Worm (Caenorhabditis elegans) whole organism, L1 larva: ENCODE measurements around the gene daf-14.

Experiments used
- C04F5.9 ChIP-seq: sonication (generic microtip); optimal IDR thresholded peaks from 2 replicates; lab custom pipeline; 2016; ENCODE audit warnings: missing genetic modification characterization, missing compliant biosample characterization
- C34B4.2 ChIP-seq: sonication (generic microtip); optimal IDR thresholded peaks from 2 replicates; lab custom pipeline; 2017; ENCODE audit warnings: mild to moderate bottlenecking, missing genetic modification characterization, missing compliant biosample characterization
- aha-1 ChIP-seq: fragments of 150-350 bp; optimal IDR thresholded peaks from 2 replicates; lab custom pipeline; 2014; ENCODE audit warnings: missing biosample characterization, missing genetic modification characterization
- alr-1 ChIP-seq: fragments of 200-800 bp; sonication (Bioruptor generic); optimal IDR thresholded peaks from 2 replicates; lab custom pipeline; 2018; ENCODE audit warnings: borderline replicate concordance, mild to moderate bottlenecking, missing genetic modification characterization, missing compliant biosample characterization
- blmp-1 ChIP-seq: fragments of 150-350 bp; optimal IDR thresholded peaks from 2 replicates; lab custom pipeline; 2014; ENCODE audit warnings: missing biosample characterization, missing genetic modification characterization
- ceh-82 ChIP-seq, 3 experiments: fragments of 150-350 bp in 1 of 3; sonication (generic microtip) in 2 of 3; optimal IDR thresholded peaks; 2 replicates each; lab custom pipeline; 2014 to 2017; ENCODE audit warnings: missing biosample characterization in 3 of 3, missing genetic modification characterization in 3 of 3
- dsc-1 ChIP-seq: sonication (generic microtip); optimal IDR thresholded peaks from 2 replicates; lab custom pipeline; 2016; ENCODE audit warnings: mild to moderate bottlenecking, missing genetic modification characterization, missing compliant biosample characterization
- efl-1 ChIP-seq, 4 experiments: fragments of 150-350 bp; optimal IDR thresholded peaks in 3 of 4; peaks in 1 of 4; 1 replicate in 1 of 4; 2 replicates in 3 of 4; lab custom pipeline; 2014; ENCODE audit warnings: missing biosample characterization in 2 of 4, missing genetic modification characterization in 2 of 4, missing genetic modification reagents in 2 of 4
- elt-2 ChIP-seq: sonication (generic microtip); optimal IDR thresholded peaks from 2 replicates; lab custom pipeline; 2016; ENCODE audit warnings: missing genetic modification characterization, mild to moderate bottlenecking, inconsistent platforms, missing compliant biosample characterization, missing genetic modification reagents
- elt-3 ChIP-seq, 6 experiments: fragments of 150-350 bp in 1 of 6; sonication (generic microtip); optimal IDR thresholded peaks; 2 replicates each; lab custom pipeline; 2017 to 2018; ENCODE audit warnings: missing biosample characterization in 6 of 6, missing genetic modification characterization in 6 of 6, inconsistent platforms in 1 of 6
- fkh-10 ChIP-seq: sonication (generic microtip); optimal IDR thresholded peaks from 2 replicates; lab custom pipeline; 2017; ENCODE audit warnings: missing biosample characterization, missing genetic modification reagents, missing genetic modification characterization
- fkh-4 ChIP-seq: sonication (generic microtip); optimal IDR thresholded peaks from 2 replicates; lab custom pipeline; 2016; ENCODE audit warnings: missing compliant biosample characterization, missing genetic modification characterization, borderline replicate concordance
- fkh-8 ChIP-seq: sonication (generic microtip); optimal IDR thresholded peaks from 2 replicates; lab custom pipeline; 2016; ENCODE audit warnings: mild to moderate bottlenecking, missing genetic modification characterization, missing compliant biosample characterization
- grh-1 ChIP-seq: fragments of 200-800 bp; sonication (Bioruptor generic); IDR thresholded peaks from 2 replicates; pipeline ENCODE4 v1.3.6; 2022; ENCODE audit warnings: missing genetic modification reagents, missing genetic modification characterization, missing compliant biosample characterization
- hlh-17 ChIP-seq: fragments of 200-800 bp; sonication (Bioruptor generic); optimal IDR thresholded peaks from 2 replicates; lab custom pipeline; 2018; ENCODE audit warnings: missing genetic modification characterization, mild to moderate bottlenecking, missing compliant biosample characterization, moderate library complexity, borderline replicate concordance
- hlh-4 ChIP-seq: sonication (generic microtip); optimal IDR thresholded peaks from 2 replicates; lab custom pipeline; 2016; ENCODE audit warnings: mild to moderate bottlenecking, missing genetic modification characterization, missing compliant biosample characterization
- hpl-2 ChIP-seq: fragments of 150-350 bp; optimal IDR thresholded peaks from 2 replicates; lab custom pipeline; 2014; ENCODE audit warnings: missing biosample characterization, missing genetic modification reagents, missing genetic modification characterization
- irx-1 ChIP-seq: sonication (generic microtip); optimal IDR thresholded peaks from 2 replicates; lab custom pipeline; 2016; ENCODE audit warnings: missing genetic modification characterization, missing compliant biosample characterization
- isw-1 ChIP-seq: fragments of 200-800 bp; sonication (Bioruptor generic); IDR thresholded peaks from 2 replicates; pipeline ENCODE4 v1.3.6; 2022; ENCODE audit warnings: missing genetic modification characterization, missing compliant biosample characterization
- jun-1 ChIP-seq: fragments of 150-350 bp; optimal IDR thresholded peaks from 2 replicates; lab custom pipeline; 2014; ENCODE audit warnings: missing biosample characterization, missing genetic modification reagents, missing genetic modification characterization
- lin-13 ChIP-seq: fragments of 150-350 bp; optimal IDR thresholded peaks from 2 replicates; lab custom pipeline; 2014; ENCODE audit warnings: missing biosample characterization, missing genetic modification reagents, missing genetic modification characterization
- lin-14 ChIP-seq: fragments of 200-800 bp; sonication (Bioruptor generic); optimal IDR thresholded peaks from 2 replicates; lab custom pipeline; 2018; ENCODE audit warnings: mild to moderate bottlenecking, missing genetic modification characterization, moderate library complexity, missing compliant biosample characterization
- lin-15B ChIP-seq: fragments of 150-350 bp; sonication (generic microtip); optimal IDR thresholded peaks from 3 replicates; lab custom pipeline; 2014; ENCODE audit warnings: missing biosample characterization, missing genetic modification characterization
- lin-35 ChIP-seq, 2 experiments: fragments of 150-350 bp; optimal IDR thresholded peaks; 2 replicates each; lab custom pipeline; 2014; ENCODE audit warnings: missing biosample characterization in 2 of 2, missing genetic modification characterization in 2 of 2, missing genetic modification reagents in 2 of 2
- lin-39 ChIP-seq: fragments of 150-350 bp; optimal IDR thresholded peaks from 2 replicates; lab custom pipeline; 2014; ENCODE audit warnings: missing biosample characterization, missing genetic modification reagents, missing genetic modification characterization
- lir-3 ChIP-seq: sonication (generic microtip); optimal IDR thresholded peaks from 2 replicates; lab custom pipeline; 2016; ENCODE audit warnings: mild to moderate bottlenecking, missing genetic modification characterization, moderate library complexity, missing compliant biosample characterization; ENCODE audit not compliant: poor library complexity
- mdl-1 ChIP-seq, 2 experiments: fragments of 150-350 bp; optimal IDR thresholded peaks; 2 replicates each; lab custom pipeline; 2014 to 2017; ENCODE audit warnings: missing biosample characterization in 2 of 2, missing genetic modification characterization in 2 of 2, inconsistent platforms in 1 of 2
- mef-2 ChIP-seq: fragments of 150-350 bp; optimal IDR thresholded peaks from 2 replicates; lab custom pipeline; 2014; ENCODE audit warnings: missing biosample characterization, missing genetic modification characterization
- mep-1 ChIP-seq: fragments of 150-350 bp; optimal IDR thresholded peaks from 2 replicates; lab custom pipeline; 2014; ENCODE audit warnings: missing biosample characterization, missing genetic modification characterization
- nhr-11 ChIP-seq: fragments of 150-350 bp; optimal IDR thresholded peaks from 2 replicates; lab custom pipeline; 2014; ENCODE audit warnings: missing biosample characterization, missing genetic modification characterization
- nhr-20 ChIP-seq: sonication (generic microtip); optimal IDR thresholded peaks from 2 replicates; lab custom pipeline; 2016; ENCODE audit warnings: mild to moderate bottlenecking, missing genetic modification characterization, missing compliant biosample characterization
- nhr-47 ChIP-seq: sonication (generic microtip); optimal IDR thresholded peaks from 2 replicates; lab custom pipeline; 2016; ENCODE audit warnings: mild to moderate bottlenecking, missing genetic modification characterization, moderate library complexity, missing compliant biosample characterization
- nhr-71 ChIP-seq: sonication (generic microtip); optimal IDR thresholded peaks from 2 replicates; lab custom pipeline; 2016; ENCODE audit warnings: mild to moderate bottlenecking, missing genetic modification characterization, moderate library complexity, missing compliant biosample characterization
- nhr-90 ChIP-seq: sonication (generic microtip); optimal IDR thresholded peaks from 2 replicates; lab custom pipeline; 2016; ENCODE audit warnings: mild to moderate bottlenecking, missing genetic modification characterization, missing compliant biosample characterization; ENCODE audit not compliant: poor library complexity
- pag-3 ChIP-seq: sonication (generic microtip); optimal IDR thresholded peaks from 2 replicates; lab custom pipeline; 2017; ENCODE audit warnings: missing genetic modification characterization, mild to moderate bottlenecking, missing compliant biosample characterization, antibody characterized with exemption, borderline replicate concordance; ENCODE audit not compliant: insufficient read depth
- pax-3 ChIP-seq: fragments of 200-800 bp; sonication (Bioruptor generic); optimal IDR thresholded peaks from 2 replicates; lab custom pipeline; 2018; ENCODE audit warnings: mild to moderate bottlenecking, missing genetic modification characterization, moderate library complexity, missing compliant biosample characterization
- pqm-1 ChIP-seq: sonication (generic microtip); optimal IDR thresholded peaks from 3 replicates; lab custom pipeline; 2017; ENCODE audit warnings: missing biosample characterization, missing genetic modification characterization
- rnt-1 ChIP-seq: sonication (generic microtip); optimal IDR thresholded peaks from 2 replicates; lab custom pipeline; 2016; ENCODE audit warnings: mild to moderate bottlenecking, missing genetic modification characterization, moderate library complexity, missing compliant biosample characterization
- skn-1 ChIP-seq: fragments of 150-350 bp; optimal IDR thresholded peaks from 2 replicates; lab custom pipeline; 2014; ENCODE audit warnings: missing biosample characterization, missing genetic modification characterization
- snpc-4 ChIP-seq: fragments of 150-350 bp; optimal IDR thresholded peaks from 2 replicates; lab custom pipeline; 2014; ENCODE audit warnings: missing biosample characterization, missing genetic modification characterization
- sox-4 ChIP-seq: sonication (generic microtip); optimal IDR thresholded peaks from 2 replicates; lab custom pipeline; 2016; ENCODE audit warnings: missing genetic modification characterization, missing compliant biosample characterization
- sptf-1 ChIP-seq: fragments of 150-350 bp; optimal IDR thresholded peaks from 2 replicates; lab custom pipeline; 2014; ENCODE audit warnings: missing biosample characterization, missing genetic modification characterization
- tbx-2 ChIP-seq: sonication (generic microtip); optimal IDR thresholded peaks from 2 replicates; lab custom pipeline; 2016; ENCODE audit warnings: missing genetic modification characterization, missing compliant biosample characterization
- unc-130 ChIP-seq: fragments of 150-350 bp; optimal IDR thresholded peaks from 2 replicates; lab custom pipeline; 2017; ENCODE audit warnings: missing biosample characterization, missing genetic modification characterization, inconsistent platforms
- unc-30 ChIP-seq: sonication (generic microtip); optimal IDR thresholded peaks from 2 replicates; lab custom pipeline; 2017; ENCODE audit warnings: missing biosample characterization, missing genetic modification characterization
- unc-62 ChIP-seq: fragments of 150-350 bp; optimal IDR thresholded peaks from 2 replicates; lab custom pipeline; 2014; ENCODE audit warnings: missing biosample characterization, missing genetic modification reagents, missing genetic modification characterization
- unc-86 ChIP-seq: sonication (generic microtip); optimal IDR thresholded peaks from 2 replicates; lab custom pipeline; 2016; ENCODE audit warnings: missing genetic modification characterization, missing compliant biosample characterization
- unc-98 ChIP-seq: fragments of 200-800 bp; sonication (Bioruptor generic); IDR thresholded peaks from 2 replicates; pipeline ENCODE4 v1.3.6; 2022; ENCODE audit warnings: missing genetic modification characterization, missing compliant biosample characterization
- vab-15 ChIP-seq: sonication (generic microtip); optimal IDR thresholded peaks from 2 replicates; lab custom pipeline; 2017; ENCODE audit warnings: missing genotype, mild to moderate bottlenecking, missing genetic modification characterization, missing compliant biosample characterization
- zag-1 ChIP-seq: fragments of 150-350 bp; optimal IDR thresholded peaks from 2 replicates; lab custom pipeline; 2014; ENCODE audit warnings: missing biosample characterization, missing genetic modification characterization
- zip-4 ChIP-seq: fragments of 200-800 bp; sonication (Bioruptor generic); optimal IDR thresholded peaks from 2 replicates; lab custom pipeline; 2018; ENCODE audit warnings: mild to moderate bottlenecking, missing genetic modification characterization, moderate library complexity, missing compliant biosample characterization
- ztf-11 ChIP-seq, 2 experiments: sonication (generic microtip); optimal IDR thresholded peaks; 2 replicates each; lab custom pipeline; 2016 to 2017; ENCODE audit warnings: missing genetic modification characterization in 2 of 2, missing biosample characterization in 1 of 2, missing compliant biosample characterization in 1 of 2

The daf-14 gene

DNA sequence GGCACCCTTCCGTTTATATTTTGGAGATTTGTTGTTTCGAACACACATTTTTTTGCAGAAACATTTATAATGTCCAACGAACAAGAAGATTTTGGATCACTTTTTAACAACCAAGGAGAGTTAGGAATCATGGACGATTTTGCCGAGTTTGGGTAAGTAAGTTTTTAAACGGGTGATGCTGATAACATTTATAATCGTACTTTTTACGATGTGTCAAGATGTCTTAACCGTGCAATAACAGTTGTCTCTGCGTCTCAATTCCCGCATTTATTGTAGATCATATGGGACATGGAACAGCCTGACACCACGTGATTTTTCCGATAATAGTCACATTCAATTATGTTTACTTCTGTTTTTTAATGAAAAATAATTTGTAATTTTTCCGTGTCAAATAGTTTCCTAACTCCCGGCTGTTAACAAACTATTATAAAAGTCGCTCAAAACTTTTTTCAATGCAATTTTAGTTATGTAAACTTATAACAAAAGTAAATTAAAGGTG is at the start of gene daf-14:
TSS of gene daf-14 (plus strand) at position 51 of the 499 bp plus-strand sequence.
- TF ChIP-seq mep-1 (tag; lab: Kevin White, UChicago) (peak; percentile 22), rnt-1 (tag; lab: Kevin White, UChicago) (no peak), ceh-82 (tag; optimal IDR thresholded peaks at IDR 0.05; lab: Kevin White, UChicago) (no peak), hlh-17 (GFP tag; lab: Kevin White, UChicago) (no peak), pag-3 (no peak), hpl-2 (no peak), dsc-1 (tag; lab: Kevin White, UChicago) (no peak), unc-30 (no peak), nhr-11 (tag; lab: Kevin White, UChicago) (no peak), skn-1 (no peak), fkh-4 (tag; lab: Kevin White, UChicago) (no peak), zip-4 (GFP tag; lab: Kevin White, UChicago) (no peak), jun-1 (tag; lab: Kevin White, UChicago) (no peak), unc-62 (GFP tag; lab: Kevin White, UChicago) (no peak), unc-98 (no peak), elt-2 (tag; lab: Kevin White, UChicago) (peak; percentile 22), lin-13 (no peak), lin-14 (GFP tag; lab: Kevin White, UChicago) (peak; percentile 53), lir-3 (tag; lab: Kevin White, UChicago) (no peak), unc-130 (tag; lab: Kevin White, UChicago) (no peak), pax-3 (no peak), tbx-2 (tag; lab: Kevin White, UChicago) (peak; percentile 3), snpc-4 (no peak), ztf-11 (tag; optimal IDR thresholded peaks at IDR 0.05; lab: Kevin White, UChicago) (no peak), irx-1 (tag; lab: Kevin White, UChicago) (no peak), sptf-1 (tag; lab: Kevin White, UChicago) (no peak), alr-1 (no peak), unc-86 (tag; lab: Kevin White, UChicago) (no peak), mdl-1 (tag; optimal IDR thresholded peaks at IDR 0.05; lab: Kevin White, UChicago) (peak in 1 of 2 experiments; percentile 9), aha-1 (tag; lab: Kevin White, UChicago) (no peak), lin-39 (tag; lab: Kevin White, UChicago) (no peak), grh-1 (no peak), lin-15B (tag; lab: Kevin White, UChicago) (no peak), nhr-20 (peak; percentile 34), zag-1 (tag; lab: Kevin White, UChicago) (no peak), isw-1 (GFP tag; lab: Robert Waterston, UW) (no peak), blmp-1 (peak; percentile 19), fkh-8 (no peak), lin-35 (GFP tag; optimal IDR thresholded peaks at IDR 0.05; lab: Kevin White, UChicago) (peak; percentile 30 to 84), pqm-1 (tag; lab: Kevin White, UChicago) (no peak), nhr-71 (peak; percentile 66), fkh-10 (GFP tag; lab: Kevin White, UChicago) (no peak), nhr-90 (tag; lab: Kevin White, UChicago) (peak; percentile 50), C04F5.9 (tag; lab: Kevin White, UChicago) (no peak), elt-3 (tag; optimal IDR thresholded peaks at IDR 0.05; lab: Kevin White, UChicago) (peak in 2 of 6 experiments; percentile 4 to 36), nhr-47 (peak; percentile 25), hlh-4 (tag; lab: Kevin White, UChicago) (no peak), vab-15 (no peak), C34B4.2 (tag; lab: Kevin White, UChicago) (no peak), efl-1 (optimal IDR thresholded peaks at IDR 0.05; lab: Kevin White, UChicago) (no peak), efl-1 (GFP tag; optimal IDR thresholded peaks at IDR 0.05 in 1 of 2; lab: Kevin White, UChicago) (peak in 1 of 2 experiments; percentile 72), sox-4 (tag; lab: Kevin White, UChicago) (no peak), mef-2 (tag; lab: Kevin White, UChicago) (no peak)
